Fruit fly (Drosophila melanogaster) whole organism, wandering third instar larva: Measurements from ENCODE around the gene COX5B.

Experiments used
- Abd-B ChIP-seq: fragments of >200 bp; optimal IDR thresholded peaks from 2 replicates; lab custom pipeline; 2017; ENCODE audit warnings: missing biosample characterization, missing genetic modification characterization
- CG32264 ChIP-seq: fragments of 200-800 bp; sonication (Bioruptor generic); optimal IDR thresholded peaks from 2 replicates; lab custom pipeline; 2016; ENCODE audit warnings: missing biosample characterization, missing genetic modification characterization
- Dif ChIP-seq: fragments of 200-275, 200-300 bp; sonication (Bioruptor generic); optimal IDR thresholded peaks from 2 replicates; lab custom pipeline; 2018; ENCODE audit warnings: missing biosample characterization, missing genetic modification characterization; ENCODE audit not compliant: partially characterized antibody
- HLH106 ChIP-seq: fragments of 200-800 bp; optimal IDR thresholded peaks from 3 replicates; lab custom pipeline; 2019; ENCODE audit warnings: missing biosample characterization, mild to moderate bottlenecking, missing genetic modification characterization, moderate library complexity
- Hnf4 ChIP-seq: fragments of 200-800 bp; sonication (Bioruptor generic); optimal IDR thresholded peaks from 2 replicates; lab custom pipeline; 2016; ENCODE audit warnings: missing biosample characterization, mild to moderate bottlenecking, missing genetic modification characterization
- Hr83 ChIP-seq: fragments of 200-300 bp; sonication (Bioruptor generic); optimal IDR thresholded peaks from 2 replicates; lab custom pipeline; 2016; ENCODE audit warnings: missing biosample characterization, mild to moderate bottlenecking, missing genetic modification characterization, moderate library complexity; ENCODE audit not compliant: poor library complexity, severe bottlenecking
- Jra ChIP-seq: sonication (Bioruptor generic); optimal IDR thresholded peaks from 2 replicates; lab custom pipeline; 2016; ENCODE audit warnings: missing biosample characterization, missing genetic modification characterization
- Mio ChIP-seq: sonication (Bioruptor generic); optimal IDR thresholded peaks from 2 replicates; lab custom pipeline; 2016; ENCODE audit warnings: missing biosample characterization, missing genetic modification characterization
- Myc ChIP-seq: fragments of >200 bp; optimal IDR thresholded peaks from 2 replicates; lab custom pipeline; 2017
- N ChIP-seq: fragments of >200 bp; optimal IDR thresholded peaks from 2 replicates; lab custom pipeline; 2018; ENCODE audit warnings: missing biosample characterization, missing external identifiers, missing genetic modification characterization
- Rel ChIP-seq, 2 experiments: fragments of 200-800 bp; sonication (Bioruptor generic) in 1 of 2; optimal IDR thresholded peaks; 2 replicates in 1 of 2; 3 replicates in 1 of 2; lab custom pipeline; 2016 to 2019; ENCODE audit warnings: mild to moderate bottlenecking in 2 of 2, missing biosample characterization in 2 of 2, missing genetic modification characterization in 2 of 2, moderate library complexity in 1 of 2
- Sp1 ChIP-seq: fragments of 200-800 bp; sonication (Bioruptor generic); optimal IDR thresholded peaks from 3 replicates; lab custom pipeline; 2019; ENCODE audit warnings: missing biosample characterization, mild to moderate bottlenecking, missing genetic modification characterization, moderate library complexity
- Vsx2 ChIP-seq: fragments of 200-300, 225-300 bp; sonication (Bioruptor generic); optimal IDR thresholded peaks from 2 replicates; lab custom pipeline; 2018; ENCODE audit warnings: missing biosample characterization, missing genetic modification characterization; ENCODE audit not compliant: partially characterized antibody
- br ChIP-seq: fragments of 200-800 bp; sonication (Bioruptor generic); optimal IDR thresholded peaks from 2 replicates; lab custom pipeline; 2016; ENCODE audit warnings: missing biosample characterization, missing genetic modification characterization
- brk ChIP-seq: fragments of 200-800 bp; sonication (Bioruptor generic); optimal IDR thresholded peaks from 2 replicates; lab custom pipeline; 2016; ENCODE audit warnings: missing biosample characterization, mild to moderate bottlenecking, missing genetic modification characterization
- dl ChIP-seq, 2 experiments: fragments of 175-275, 200-275 bp in 1 of 2; fragments of 200-275 bp in 1 of 2; sonication (Bioruptor generic); optimal IDR thresholded peaks; lab custom pipeline; 2018; ENCODE audit warnings: mild to moderate bottlenecking in 2 of 2, missing biosample characterization in 2 of 2, missing genetic modification characterization in 2 of 2, moderate library complexity in 2 of 2; ENCODE audit not compliant: partially characterized antibody in 2 of 2, insufficient read depth in 1 of 2
- dmrt93B ChIP-seq: fragments of 200-800 bp; sonication (Bioruptor generic); optimal IDR thresholded peaks from 2 replicates; lab custom pipeline; 2018; ENCODE audit warnings: missing biosample characterization, mild to moderate bottlenecking, missing genetic modification characterization
- ey ChIP-seq: fragments of 200-800 bp; sonication (Bioruptor generic); optimal IDR thresholded peaks from 2 replicates; lab custom pipeline; 2016; ENCODE audit warnings: missing biosample characterization, missing genetic modification characterization
- foxo ChIP-seq, 2 experiments: fragments of 200-800 bp; sonication (Bioruptor generic); optimal IDR thresholded peaks; 2 replicates in 1 of 2; 3 replicates in 1 of 2; lab custom pipeline; 2016 to 2017; ENCODE audit warnings: missing biosample characterization in 2 of 2, missing genetic modification characterization in 2 of 2
- fru ChIP-seq: fragments of 200-800 bp; sonication (Bioruptor generic); optimal IDR thresholded peaks from 3 replicates; lab custom pipeline; 2016; ENCODE audit warnings: missing biosample characterization, mild to moderate bottlenecking, missing genetic modification characterization
- h ChIP-seq: fragments of 200-800 bp; sonication (Bioruptor generic); optimal IDR thresholded peaks from 3 replicates; lab custom pipeline; 2016; ENCODE audit warnings: missing biosample characterization, mild to moderate bottlenecking, missing genetic modification characterization
- jim ChIP-seq: fragments of 175-275, 200-325 bp; sonication (Bioruptor generic); optimal IDR thresholded peaks from 2 replicates; lab custom pipeline; 2016; ENCODE audit warnings: missing biosample characterization, mild to moderate bottlenecking, missing genetic modification characterization
- pan ChIP-seq: fragments of >200 bp; optimal IDR thresholded peaks from 2 replicates; lab custom pipeline; 2017
- psq ChIP-seq: fragments of 200-800 bp; sonication (Bioruptor generic); optimal IDR thresholded peaks from 3 replicates; lab custom pipeline; 2017; ENCODE audit warnings: missing biosample characterization, mild to moderate bottlenecking, missing genetic modification characterization, moderate library complexity
- rgr ChIP-seq: fragments of 200-800 bp; sonication (Bioruptor generic); optimal IDR thresholded peaks from 3 replicates; lab custom pipeline; 2016; ENCODE audit warnings: missing biosample characterization, mild to moderate bottlenecking, missing genetic modification characterization
- sv ChIP-seq: fragments of 200-800 bp; sonication (Bioruptor generic); optimal IDR thresholded peaks from 3 replicates; lab custom pipeline; 2016; ENCODE audit warnings: missing biosample characterization, missing genetic modification characterization
- tai ChIP-seq: sonication (Bioruptor generic); optimal IDR thresholded peaks from 2 replicates; lab custom pipeline; 2016; ENCODE audit warnings: missing biosample characterization, missing genetic modification characterization
- usp ChIP-seq: fragments of >200 bp; optimal IDR thresholded peaks from 2 replicates; lab custom pipeline; 2017; ENCODE audit warnings: missing biosample characterization, missing genetic modification characterization
- woc ChIP-seq: sonication (Bioruptor generic); optimal IDR thresholded peaks from 2 replicates; lab custom pipeline; 2016; ENCODE audit warnings: missing biosample characterization, mild to moderate bottlenecking, missing genetic modification characterization

The COX5B gene

DNA sequence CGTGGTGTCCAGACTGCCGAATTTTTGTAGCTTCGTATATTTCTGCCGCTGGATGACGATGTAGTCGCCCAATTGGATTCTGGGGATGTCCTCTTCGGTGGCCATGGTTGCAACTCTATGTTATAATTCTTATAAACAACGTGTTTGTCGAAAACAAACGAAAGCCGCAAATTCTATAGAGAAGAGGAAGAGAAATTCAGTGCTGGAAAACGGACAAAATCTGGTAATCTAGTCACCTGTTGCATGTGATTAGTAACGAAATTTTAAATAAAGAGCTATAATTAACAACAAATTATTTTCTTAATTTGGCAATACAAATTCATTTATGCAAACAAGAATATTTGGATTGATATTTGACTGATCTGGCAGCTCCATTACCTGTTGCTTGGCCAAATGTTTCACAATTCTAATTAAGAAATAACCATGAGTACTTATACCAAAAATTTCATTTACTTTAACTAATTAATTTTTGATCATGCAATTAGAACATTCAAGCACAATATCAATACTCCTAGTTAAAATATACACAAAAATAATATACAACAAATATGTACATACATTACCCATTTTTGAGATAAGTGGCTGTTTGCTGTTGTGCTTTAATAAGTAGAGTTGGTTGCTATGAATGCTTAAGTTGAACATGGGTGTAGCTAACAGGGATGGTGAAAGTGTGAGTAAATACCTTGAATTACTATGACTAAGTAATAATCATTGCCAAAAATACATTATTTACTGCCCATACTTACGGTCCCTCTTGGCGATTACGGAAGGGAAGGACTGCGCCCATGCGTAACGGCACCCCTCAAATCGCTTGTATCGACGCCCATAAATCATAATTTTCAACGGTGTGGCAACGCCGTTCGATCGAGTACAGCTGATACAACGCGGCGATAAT is 4.1 kb downstream of the COX5B start, which contains the start of the genes Trmt6 and Ent2 (continued):
- TF ChIP-seq Vsx2 = no peak
- TF ChIP-seq foxo (GFP tag; optimal IDR thresholded peaks at IDR 0.05; lab: Kevin White, UChicago) = peak; percentile 86 to 98
- peak; percentile 94 for TF ChIP-seq dmrt93B (GFP tag; lab: Kevin White, UChicago)
- TF ChIP-seq, all 38 proteins: peak for 26

DNA sequence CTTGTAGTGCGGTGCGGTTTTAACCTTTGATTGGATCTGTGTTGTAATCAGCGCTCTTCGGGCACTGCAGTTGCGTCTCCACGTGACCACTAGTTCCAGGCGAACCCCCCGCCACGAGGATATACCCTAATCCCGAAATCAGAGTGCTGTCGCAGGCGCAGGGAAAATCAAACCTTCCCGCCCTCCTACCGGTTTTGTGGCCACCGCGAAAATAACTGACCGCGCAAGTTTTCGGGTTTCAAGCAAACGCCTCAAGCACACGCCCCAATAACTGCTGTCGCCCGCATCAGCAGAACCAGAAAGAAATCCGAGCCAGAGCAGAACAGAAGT is 4.7 kb downstream of the COX5B start:
- TF ChIP-seq usp (GFP tag; lab: Kevin White, UChicago) (no peak), psq (GFP tag; lab: Kevin White, UChicago) (no peak), woc (no peak), sv (GFP tag; lab: Kevin White, UChicago) (no peak), dmrt93B (GFP tag; lab: Kevin White, UChicago) (no peak), pan (no peak), rgr (GFP tag; lab: Kevin White, UChicago) (no peak), jim (GFP tag; lab: Kevin White, UChicago) (no peak), Myc (no peak), brk (GFP tag; lab: Kevin White, UChicago) (no peak), br (GFP tag; lab: Kevin White, UChicago) (no peak), Mio (GFP tag; lab: Kevin White, UChicago) (no peak), dl (GFP tag; optimal IDR thresholded peaks at IDR 0.05; lab: Kevin White, UChicago; ENCODE audit: insufficient read depth in 1 of 2, partially characterized antibody in 2 of 2) (no peak), Sp1 (no peak), tai (GFP tag; lab: Kevin White, UChicago) (no peak)

DNA sequence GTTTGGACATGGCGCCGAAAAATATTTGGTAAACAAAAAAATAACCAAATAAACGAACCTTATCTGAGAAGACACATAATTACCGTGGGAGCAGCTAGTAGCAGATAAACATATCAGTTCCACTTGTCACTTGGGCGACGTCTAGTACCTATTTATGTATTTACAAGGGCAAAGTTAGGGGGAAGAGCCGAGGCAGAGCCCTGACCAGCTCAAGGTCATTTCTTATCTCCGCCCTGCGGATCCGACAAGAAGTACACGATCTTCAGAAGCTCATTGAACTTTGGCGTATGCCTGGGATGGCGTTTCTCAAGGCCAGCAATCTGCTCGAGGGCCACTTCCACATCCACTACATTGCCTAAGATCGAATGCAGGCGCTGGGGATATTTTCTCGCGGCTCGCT is 7.4 kb downstream of the COX5B start:
- no peak for TF ChIP-seq Rel (GFP tag; optimal IDR thresholded peaks at IDR 0.05; lab: Kevin White, UChicago)
- TF ChIP-seq Rel (tag; optimal IDR thresholded peaks at IDR 0.05; lab: Kevin White, UChicago) = no peak
- no peak for TF ChIP-seq CG32264 (GFP tag; lab: Kevin White, UChicago)
- no peak for TF ChIP-seq HLH106 (tag; lab: Kevin White, UChicago)
- TF ChIP-seq N (GFP tag; lab: Kevin White, UChicago) = no peak
- TF ChIP-seq dmrt93B (GFP tag; lab: Kevin White, UChicago) = no peak
- TF ChIP-seq Sp1 = no peak
- TF ChIP-seq Jra = no peak
- TF ChIP-seq Hnf4 = no peak
- no peak for TF ChIP-seq Mio (GFP tag; lab: Kevin White, UChicago)
- no peak for TF ChIP-seq pan
- TF ChIP-seq h (GFP tag; lab: Kevin White, UChicago) = no peak
- no peak for TF ChIP-seq rgr (GFP tag; lab: Kevin White, UChicago)
- TF ChIP-seq woc = no peak

DNA sequence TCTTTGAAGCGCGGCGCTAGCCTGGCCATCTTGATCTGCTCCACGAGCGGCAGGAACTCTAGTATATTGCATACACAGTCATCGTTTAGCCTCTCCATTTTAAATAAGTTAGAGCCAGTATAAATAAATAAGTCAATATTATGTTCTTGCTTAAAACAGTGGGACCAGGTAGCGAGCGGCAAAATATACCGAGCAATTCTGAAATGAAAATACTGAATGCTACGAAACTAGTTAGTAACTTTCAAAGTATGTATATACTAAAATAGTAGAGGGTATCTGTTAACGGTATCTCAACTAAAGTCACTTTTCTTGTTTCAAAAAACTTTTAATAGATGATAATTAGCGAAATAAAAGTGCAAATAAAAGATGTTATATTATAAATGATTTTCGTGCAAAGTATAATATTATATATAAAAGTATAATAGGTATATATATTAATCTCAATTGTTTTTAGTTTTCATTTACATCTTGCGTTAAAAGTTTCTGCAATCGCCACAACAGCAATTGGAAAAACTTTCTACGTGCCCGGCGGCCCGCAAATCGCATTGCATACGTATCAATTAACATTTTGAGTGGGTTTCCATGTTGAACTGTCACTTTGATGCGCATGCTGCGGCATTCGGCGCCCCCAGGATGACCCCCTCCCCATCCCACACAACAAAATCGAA is 8.6 kb downstream of the COX5B start, which contains the start of gene CG13766:
Gene CG13766, minus strand, starts transcription at position 162 of the 668 bp plus-strand sequence.
- TF ChIP-seq Abd-B (no peak), Rel (GFP tag; optimal IDR thresholded peaks at IDR 0.05; lab: Kevin White, UChicago) (no peak), Rel (tag; optimal IDR thresholded peaks at IDR 0.05; lab: Kevin White, UChicago) (no peak), fru (GFP tag; lab: Kevin White, UChicago) (no peak), Dif (GFP tag; lab: Kevin White, UChicago) (no peak), Hr83 (GFP tag; lab: Kevin White, UChicago) (no peak), ey (no peak)

DNA sequence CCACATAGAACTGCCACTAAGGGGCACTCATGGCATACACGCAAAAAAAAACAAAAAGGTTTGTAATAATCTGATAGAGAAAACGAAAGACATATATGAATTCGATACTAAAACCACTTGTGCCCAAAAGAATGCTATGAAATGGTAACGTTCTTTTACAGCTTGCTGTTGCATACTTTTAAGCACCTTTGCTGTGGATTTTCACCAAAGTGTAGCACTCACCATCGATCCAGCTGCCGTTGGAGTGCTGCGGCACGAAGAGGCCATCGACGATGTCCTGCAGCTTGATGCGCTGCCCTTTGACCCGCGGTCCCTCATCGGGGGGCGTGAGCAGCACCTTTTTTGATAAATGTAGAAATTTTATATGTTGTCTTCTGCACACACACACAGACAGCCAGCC is 21.4 kb downstream of the COX5B start:
- TF ChIP-seq N (GFP tag; lab: Kevin White, UChicago) (no peak), sv (GFP tag; lab: Kevin White, UChicago) (no peak)
- TF ChIP-seq, all 38 proteins: peak for 0
